Worm (Caenorhabditis elegans): Measurements from ENCODE around the gene srv-25.

DNA sequence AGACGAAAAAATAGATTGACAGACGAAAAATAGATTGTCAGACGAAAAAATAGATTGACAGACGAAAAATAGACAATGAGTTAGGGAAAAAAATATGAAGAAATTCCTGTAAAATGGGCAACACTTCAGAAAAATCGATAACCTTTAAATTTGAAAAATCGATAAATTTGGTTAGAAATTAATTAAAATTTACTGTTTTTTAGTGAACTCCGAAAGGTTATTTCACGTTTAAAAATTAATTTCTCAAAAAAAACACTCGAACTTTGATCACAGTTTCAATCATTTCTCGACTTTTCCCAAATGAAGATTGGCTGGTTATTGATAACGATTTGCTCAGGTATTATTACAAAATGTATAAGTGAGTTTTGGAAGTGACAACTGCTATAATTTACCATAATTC, 3.9 kb upstream of the srv-25 start, which contains the start of gene csp-2:
- TF ChIP-seq fkh-10 (GFP tag; optimal IDR thresholded peaks at IDR 0.05): no peak
- TF ChIP-seq pha-4 (tag; optimal IDR thresholded peaks at IDR 0.05): no peak
- TF ChIP-seq ahr-1 (tag; optimal IDR thresholded peaks at IDR 0.05): no peak
- no peak for TF ChIP-seq nhr-11 (tag; optimal IDR thresholded peaks at IDR 0.05)
- TF ChIP-seq Y22D7AL.16 (tag; optimal IDR thresholded peaks at IDR 0.05): no peak
- no peak for TF ChIP-seq lin-11 (tag; optimal IDR thresholded peaks at IDR 0.05)
- TF ChIP-seq che-1 (tag; optimal IDR thresholded peaks at IDR 0.05): no peak
